Fruit fly (Drosophila melanogaster) whole organism, embryonic: ENCODE data around the gene CG31038.

Experiments
- Abd-B ChIP-seq: fragments of 200-800 bp; sonication (Bioruptor generic); optimal IDR thresholded peaks from 2 replicates; lab custom pipeline; 2018; ENCODE audit warnings: missing biosample characterization, mild to moderate bottlenecking, missing genetic modification characterization, moderate library complexity
- Ada2b ChIP-seq: fragments of 200-800 bp; sonication (Bioruptor generic); IDR thresholded peaks from 2 replicates; pipeline ENCODE4 v1.3.6; 2022; ENCODE audit warnings: missing biosample characterization, missing genetic modification characterization
- Aef1 ChIP-seq: fragments of 200-800 bp; sonication (Bioruptor generic); IDR thresholded peaks from 3 replicates; pipeline ENCODE4 v1.3.6; 2022; ENCODE audit warnings: missing biosample characterization, missing genetic modification characterization
- Atf6 ChIP-seq: fragments of 200-800 bp; sonication (Bioruptor generic); IDR thresholded peaks from 2 replicates; pipeline ENCODE4 v1.3.6; 2022; ENCODE audit warnings: missing biosample characterization, missing genetic modification characterization
- Awh ChIP-seq: fragments of 200-800 bp; sonication (Bioruptor generic); IDR thresholded peaks from 2 replicates; pipeline ENCODE4, ENCODE4 v1.3.6; 2022; ENCODE audit warnings: missing biosample characterization, missing genetic modification characterization
- Bteb2 ChIP-seq: fragments of 200-800 bp; sonication (Bioruptor generic); optimal IDR thresholded peaks from 2 replicates; lab custom pipeline; 2016; ENCODE audit warnings: missing biosample characterization, missing genetic modification characterization
- CG10274 ChIP-seq: fragments of 200-800 bp; sonication (Bioruptor generic); optimal IDR thresholded peaks from 3 replicates; lab custom pipeline; 2017; ENCODE audit warnings: missing biosample characterization, mild to moderate bottlenecking, missing genetic modification characterization
- CG10462 ChIP-seq: fragments of 200-800 bp; sonication (Bioruptor generic); optimal IDR thresholded peaks from 2 replicates; lab custom pipeline; 2016; ENCODE audit warnings: missing biosample characterization, missing genetic modification characterization
- CG10654 ChIP-seq: fragments of 200-800 bp; sonication (Bioruptor generic); optimal IDR thresholded peaks from 2 replicates; lab custom pipeline; 2016; ENCODE audit warnings: missing biosample characterization, missing genetic modification characterization
- CG11398 ChIP-seq: fragments of 200-800 bp; sonication (Bioruptor generic); optimal IDR thresholded peaks from 2 replicates; lab custom pipeline; 2016; ENCODE audit warnings: missing biosample characterization, missing genetic modification characterization
- CG13894 ChIP-seq: fragments of 200-800 bp; sonication (Bioruptor generic); optimal IDR thresholded peaks from 3 replicates; lab custom pipeline; 2018; ENCODE audit warnings: missing biosample characterization, mild to moderate bottlenecking, missing genetic modification characterization, moderate library complexity
- CG14441 ChIP-seq: fragments of 200-800 bp; sonication (Bioruptor generic); IDR thresholded peaks from 2 replicates; pipeline ENCODE4 v1.3.6; 2022; ENCODE audit warnings: missing biosample characterization, missing genetic modification characterization
- CG15269 ChIP-seq: fragments of 200-800 bp; sonication (Bioruptor generic); optimal IDR thresholded peaks from 2 replicates; lab custom pipeline; 2018; ENCODE audit warnings: missing biosample characterization, mild to moderate bottlenecking, missing genetic modification characterization, moderate library complexity
- CG15696 ChIP-seq: fragments of 200-800 bp; sonication (Bioruptor generic); optimal IDR thresholded peaks from 2 replicates; lab custom pipeline; 2019; ENCODE audit warnings: missing biosample characterization, mild to moderate bottlenecking, missing genetic modification characterization, moderate library complexity
- CG1602 ChIP-seq: fragments of 200-800 bp; sonication (Bioruptor generic); optimal IDR thresholded peaks from 3 replicates; lab custom pipeline; 2016; ENCODE audit warnings: missing biosample characterization, missing genetic modification characterization
- CG17568 ChIP-seq: fragments of 200-800 bp; sonication (Bioruptor generic); optimal IDR thresholded peaks from 2 replicates; lab custom pipeline; 2018; ENCODE audit warnings: missing biosample characterization, mild to moderate bottlenecking, missing genetic modification characterization, moderate library complexity
- CG18011 ChIP-seq: fragments of 200-800 bp; sonication (Bioruptor generic); optimal IDR thresholded peaks from 2 replicates; lab custom pipeline; 2017; ENCODE audit warnings: missing biosample characterization, missing genetic modification characterization, mild to moderate bottlenecking, moderate library complexity, missing genotype
- CG18262 ChIP-seq: fragments of 200-800 bp; optimal IDR thresholded peaks from 3 replicates; lab custom pipeline; 2019; ENCODE audit warnings: missing biosample characterization, mild to moderate bottlenecking, missing genetic modification characterization, moderate library complexity
- CG18476 ChIP-seq: fragments of 200-800 bp; sonication (Bioruptor generic); optimal IDR thresholded peaks from 2 replicates; lab custom pipeline; 2016; ENCODE audit warnings: missing biosample characterization, mild to moderate bottlenecking, missing genetic modification characterization
- CG30403 ChIP-seq: fragments of 200-800 bp; sonication (Bioruptor generic); optimal IDR thresholded peaks from 3 replicates; lab custom pipeline; 2016; ENCODE audit warnings: missing biosample characterization, missing genetic modification characterization
- CG8478 ChIP-seq: fragments of >200 bp; optimal IDR thresholded peaks from 2 replicates; lab custom pipeline; 2018
- CHES-1-like ChIP-seq: fragments of 200-800 bp; sonication (Bioruptor generic); optimal IDR thresholded peaks from 2 replicates; lab custom pipeline; 2016; ENCODE audit warnings: missing biosample characterization, missing genetic modification characterization
- Dp ChIP-seq: fragments of 200-800 bp; sonication (Bioruptor generic); optimal IDR thresholded peaks from 2 replicates; lab custom pipeline; 2018; ENCODE audit warnings: missing biosample characterization, mild to moderate bottlenecking, missing genetic modification characterization, moderate library complexity
- ERR ChIP-seq: fragments of 200-800 bp; sonication (Bioruptor generic); optimal IDR thresholded peaks from 2 replicates; lab custom pipeline; 2016; ENCODE audit warnings: missing biosample characterization, missing genetic modification characterization
- Hr39 ChIP-seq: fragments of >200 bp; optimal IDR thresholded peaks from 2 replicates; lab custom pipeline; 2017
- Mes4 ChIP-seq: fragments of 200-800 bp; sonication (Bioruptor generic); optimal IDR thresholded peaks from 2 replicates; lab custom pipeline; 2016; ENCODE audit warnings: missing biosample characterization, missing genetic modification characterization
- NK7.1 ChIP-seq: fragments of 200-800 bp; sonication (Bioruptor generic); optimal IDR thresholded peaks from 3 replicates; lab custom pipeline; 2016; ENCODE audit warnings: missing biosample characterization, missing genetic modification characterization
- Nf-YC ChIP-seq: fragments of 200-800 bp; optimal IDR thresholded peaks from 3 replicates; lab custom pipeline; 2019; ENCODE audit warnings: missing biosample characterization, mild to moderate bottlenecking, missing genetic modification characterization, moderate library complexity
- Scr ChIP-seq: fragments of 200-800 bp; sonication (Bioruptor generic); IDR thresholded peaks from 2 replicates; pipeline ENCODE4 v1.3.6; 2022; ENCODE audit warnings: missing biosample characterization, missing genetic modification characterization; ENCODE audit not compliant: partially characterized antibody
- Sin3A ChIP-seq: fragments of >200 bp; optimal IDR thresholded peaks from 2 replicates; lab custom pipeline; 2018
- Sox100B ChIP-seq: fragments of 200-800 bp; sonication (Bioruptor generic); optimal IDR thresholded peaks from 3 replicates; lab custom pipeline; 2018; ENCODE audit warnings: missing biosample characterization, mild to moderate bottlenecking, missing genetic modification characterization
- TFAM ChIP-seq: fragments of 200-800 bp; sonication (Bioruptor generic); optimal IDR thresholded peaks from 2 replicates; lab custom pipeline; 2017; ENCODE audit warnings: missing biosample characterization, missing genetic modification characterization, inconsistent platforms
- Tbp ChIP-seq: fragments of >200 bp; optimal IDR thresholded peaks from 2 replicates; lab custom pipeline; 2018; ENCODE audit warnings: missing biosample characterization, missing genetic modification characterization
- ab ChIP-seq: fragments of 200-800 bp; sonication (Bioruptor generic); optimal IDR thresholded peaks from 2 replicates; lab custom pipeline; 2016; ENCODE audit warnings: missing biosample characterization, missing genetic modification characterization
- ase ChIP-seq: fragments of 200-800 bp; sonication (Bioruptor generic); IDR thresholded peaks from 3 replicates; pipeline ENCODE4 v1.3.6; 2022; ENCODE audit warnings: missing biosample characterization, missing genetic modification characterization
- bab2 ChIP-seq: fragments of 200-800 bp; sonication (Bioruptor generic); optimal IDR thresholded peaks from 2 replicates; lab custom pipeline; 2016; ENCODE audit warnings: missing biosample characterization, missing genetic modification characterization
- bbx ChIP-seq: fragments of 200-800 bp; sonication (Bioruptor generic); IDR thresholded peaks from 2 replicates; pipeline ENCODE4 v1.3.6; 2022; ENCODE audit warnings: missing biosample characterization, missing genetic modification characterization; ENCODE audit not compliant: partially characterized antibody
- cad ChIP-seq: fragments of >200 bp; optimal IDR thresholded peaks from 2 replicates; lab custom pipeline; 2017; ENCODE audit warnings: missing biosample characterization, missing genetic modification characterization
- chm ChIP-seq: fragments of 200-800 bp; sonication (Bioruptor generic); IDR thresholded peaks from 2 replicates; pipeline ENCODE4 v1.3.6; 2022; ENCODE audit warnings: missing biosample characterization, missing genetic modification characterization
- crp ChIP-seq, 2 experiments: fragments of 200-800 bp; sonication (Bioruptor generic); optimal IDR thresholded peaks; 2 replicates in 1 of 2; 3 replicates in 1 of 2; lab custom pipeline; 2017; ENCODE audit warnings: missing biosample characterization in 2 of 2, missing genetic modification characterization in 2 of 2, mild to moderate bottlenecking in 1 of 2, moderate library complexity in 1 of 2
- disco-r ChIP-seq: fragments of 200-800 bp; sonication (Bioruptor generic); optimal IDR thresholded peaks from 2 replicates; lab custom pipeline; 2016; ENCODE audit warnings: missing biosample characterization, missing genetic modification characterization
- fd64A ChIP-seq: fragments of 200-800 bp; sonication (Bioruptor generic); optimal IDR thresholded peaks from 3 replicates; lab custom pipeline; 2018; ENCODE audit warnings: missing biosample characterization, mild to moderate bottlenecking, missing genetic modification characterization
- fu2 ChIP-seq: fragments of 200-800 bp; sonication (Bioruptor generic); optimal IDR thresholded peaks from 2 replicates; lab custom pipeline; 2016; ENCODE audit warnings: missing biosample characterization, missing genetic modification characterization
- gfzf ChIP-seq: fragments of 200-800 bp; sonication (Bioruptor generic); optimal IDR thresholded peaks from 2 replicates; lab custom pipeline; 2016; ENCODE audit warnings: missing biosample characterization, mild to moderate bottlenecking, missing genetic modification characterization, moderate library complexity
- gsb ChIP-seq: fragments of 200-800 bp; sonication (Bioruptor generic); IDR thresholded peaks from 2 replicates; pipeline ENCODE4 v1.3.6; 2022; ENCODE audit warnings: missing biosample characterization, missing genetic modification characterization
- hth ChIP-seq: fragments of >200 bp; optimal IDR thresholded peaks from 2 replicates; lab custom pipeline; 2017; ENCODE audit warnings: inconsistent platforms
- ind ChIP-seq: fragments of 200-800 bp; sonication (Bioruptor generic); optimal IDR thresholded peaks from 3 replicates; lab custom pipeline; 2016; ENCODE audit warnings: missing biosample characterization, missing genetic modification characterization
- nom ChIP-seq: fragments of 200-800 bp; sonication (Bioruptor generic); optimal IDR thresholded peaks from 2 replicates; lab custom pipeline; 2017; ENCODE audit warnings: missing biosample characterization, missing genetic modification characterization, mild to moderate bottlenecking, moderate library complexity, missing genetic modification reagents
- otp ChIP-seq: fragments of 200-800 bp; sonication (Bioruptor generic); IDR thresholded peaks from 3 replicates; pipeline ENCODE4, ENCODE4 v1.3.6; 2022; ENCODE audit warnings: missing biosample characterization, missing genetic modification characterization
- p53 ChIP-seq: fragments of 200-800 bp; sonication (Bioruptor generic); optimal IDR thresholded peaks from 2 replicates; lab custom pipeline; 2016; ENCODE audit warnings: missing biosample characterization, missing genetic modification characterization
- row ChIP-seq: fragments of 200-800 bp; sonication (Bioruptor generic); IDR thresholded peaks from 3 replicates; pipeline ENCODE4 v1.3.6; 2022; ENCODE audit warnings: missing biosample characterization, missing genetic modification characterization
- ssp ChIP-seq: fragments of 200-800 bp; sonication (Bioruptor generic); IDR thresholded peaks from 2 replicates; pipeline ENCODE4 v1.3.6; 2022; ENCODE audit warnings: missing biosample characterization, missing genetic modification characterization
- tap ChIP-seq: fragments of 200-800 bp; optimal IDR thresholded peaks from 3 replicates; lab custom pipeline; 2019; ENCODE audit warnings: missing biosample characterization, mild to moderate bottlenecking, missing genetic modification characterization, moderate library complexity

The CG31038 gene

dm6 chr3R:29894393-29894792 is 17.5 kb downstream of the CG31038 start (continued):
- TF ChIP-seq Hr39 (lab: Kevin White, UChicago) (no peak), otp (GFP tag; lab: Robert Waterston, UW) (no peak), ERR (GFP tag; lab: Kevin White, UChicago) (no peak), CG14441 (GFP tag; lab: Robert Waterston, UW) (peak; percentile 74), p53 (no peak), hth (lab: Kevin White, UChicago) (no peak), CG15696 (tag; lab: Kevin White, UChicago) (peak; percentile 16), ab (GFP tag; lab: Kevin White, UChicago) (no peak), CG13894 (tag; lab: Kevin White, UChicago) (no peak), Tbp (GFP tag; lab: Kevin White, UChicago) (no peak), ase (GFP tag; lab: Robert Waterston, UW) (0 out of 3 replicates have a peak, but pooled peaks have one; percentile 54), CG10274 (peak; percentile 40), ind (GFP tag; lab: Kevin White, UChicago) (peak; percentile 63), Sin3A (lab: Kevin White, UChicago) (no peak), Nf-YC (peak; percentile 64), CG1602 (GFP tag; lab: Kevin White, UChicago) (no peak), Atf6 (GFP tag; lab: Robert Waterston, UW) (peak; percentile 73), ssp (GFP tag; lab: Robert Waterston, UW) (peak; percentile 57), Mes4 (GFP tag; lab: Kevin White, UChicago) (no peak), chm (GFP tag; lab: Robert Waterston, UW) (no peak), nom (GFP tag; lab: Kevin White, UChicago) (no peak), Dp (GFP tag; lab: Kevin White, UChicago) (no peak), bbx (GFP tag; lab: Robert Waterston, UW) (no peak), gsb (peak; percentile 47), TFAM (GFP tag; lab: Kevin White, UChicago) (no peak), CG8478 (lab: Kevin White, UChicago) (no peak), CG10654 (GFP tag; lab: Kevin White, UChicago) (peak; percentile 25), crp (GFP tag; optimal IDR thresholded peaks at IDR 0.05; lab: Kevin White, UChicago) (no peak), Ada2b (GFP tag; lab: Robert Waterston, UW) (peak; percentile 65), Awh (GFP tag; lab: Robert Waterston, UW) (0 out of 2 replicates have a peak, but pooled peaks have one; percentile 33), CHES-1-like (GFP tag; lab: Kevin White, UChicago) (no peak), CG17568 (GFP tag; lab: Kevin White, UChicago) (peak; percentile 35), bab2 (GFP tag; lab: Kevin White, UChicago) (peak; percentile 21), disco-r (GFP tag; lab: Kevin White, UChicago) (no peak), tap (tag; lab: Kevin White, UChicago) (peak; percentile 61), NK7.1 (GFP tag; lab: Kevin White, UChicago) (peak; percentile 19), fu2 (GFP tag; lab: Kevin White, UChicago) (no peak), CG18476 (no peak), CG18262 (tag; lab: Kevin White, UChicago) (peak; percentile 67), Aef1 (GFP tag; lab: Robert Waterston, UW) (peak; percentile 61), CG18011 (GFP tag; lab: Kevin White, UChicago) (no peak), CG15269 (tag; lab: Kevin White, UChicago) (peak; percentile 80), CG30403 (GFP tag; lab: Kevin White, UChicago) (peak; percentile 61), Bteb2 (GFP tag; lab: Kevin White, UChicago) (peak; percentile 52), fd64A (GFP tag; lab: Kevin White, UChicago) (no peak), gfzf (GFP tag; lab: Kevin White, UChicago) (no peak), Scr (no peak), cad (GFP tag; lab: Kevin White, UChicago) (no peak), CG10462 (GFP tag; lab: Kevin White, UChicago) (no peak), row (GFP tag; lab: Robert Waterston, UW) (peak; percentile 59), Sox100B (peak; percentile 61), CG11398 (GFP tag; lab: Kevin White, UChicago) (no peak), Abd-B (GFP tag; lab: Kevin White, UChicago) (peak; percentile 48)
